Fruit fly (Drosophila melanogaster): ENCODE results near the gene CG6230.

- TF ChIP-seq br (GFP tag; optimal IDR thresholded peaks at IDR 0.05) (no peak), Dfd (GFP tag; optimal IDR thresholded peaks at IDR 0.05) (no peak), fru (GFP tag; optimal IDR thresholded peaks at IDR 0.05) (no peak), lola (GFP tag; optimal IDR thresholded peaks at IDR 0.05) (no peak), Rel (GFP tag; optimal IDR thresholded peaks at IDR 0.05) (no peak), Rel (tag; optimal IDR thresholded peaks at IDR 0.05) (no peak), Abd-B (GFP tag; optimal IDR thresholded peaks at IDR 0.05) (no peak), OdsH (GFP tag; optimal IDR thresholded peaks at IDR 0.05) (no peak), psq (GFP tag; optimal IDR thresholded peaks at IDR 0.05) (no peak), Jra (GFP tag; optimal IDR thresholded peaks at IDR 0.05) (no peak), CG32264 (GFP tag; optimal IDR thresholded peaks at IDR 0.05) (no peak)
Observed at dm6 chr2L:11070862-11071261, 49.3 kb downstream of the CG6230 start, which contains the start of gene CG14915.
